Fruit fly (Drosophila melanogaster) whole organism, embryonic: ENCODE results near the gene Tssk.

Source experiments
- Atf6 ChIP-seq: fragments of 200-800 bp; sonication (Bioruptor generic); IDR thresholded peaks from 2 replicates; pipeline ENCODE4 v1.3.6; 2022; ENCODE audit warnings: missing biosample characterization, missing genetic modification characterization
- Bteb2 ChIP-seq: fragments of 200-800 bp; sonication (Bioruptor generic); optimal IDR thresholded peaks from 2 replicates; lab custom pipeline; 2016; ENCODE audit warnings: missing biosample characterization, missing genetic modification characterization
- CG15269 ChIP-seq: fragments of 200-800 bp; sonication (Bioruptor generic); optimal IDR thresholded peaks from 2 replicates; lab custom pipeline; 2018; ENCODE audit warnings: missing biosample characterization, mild to moderate bottlenecking, missing genetic modification characterization, moderate library complexity
- CG17361 ChIP-seq: fragments of 200-800 bp; sonication (Bioruptor generic); IDR thresholded peaks from 3 replicates; pipeline ENCODE4 v1.3.6; 2022; ENCODE audit warnings: missing biosample characterization, missing genetic modification characterization
- CG17385 ChIP-seq: fragments of 200-800 bp; sonication (Bioruptor generic); optimal IDR thresholded peaks from 3 replicates; lab custom pipeline; 2018; ENCODE audit warnings: missing biosample characterization, mild to moderate bottlenecking, missing genetic modification characterization
- CG18011 ChIP-seq: fragments of 200-800 bp; sonication (Bioruptor generic); optimal IDR thresholded peaks from 2 replicates; lab custom pipeline; 2017; ENCODE audit warnings: missing biosample characterization, missing genetic modification characterization, mild to moderate bottlenecking, moderate library complexity, missing genotype
- CG18764 ChIP-seq: fragments of 200-800 bp; sonication (Bioruptor generic); optimal IDR thresholded peaks from 3 replicates; lab custom pipeline; 2016; ENCODE audit warnings: missing biosample characterization, missing genetic modification characterization
- CG2875 ChIP-seq: fragments of 200-800 bp; sonication (Bioruptor generic); optimal IDR thresholded peaks from 2 replicates; lab custom pipeline; 2017; ENCODE audit warnings: missing biosample characterization, mild to moderate bottlenecking, missing genetic modification characterization, missing genetic modification reagents
- CG31388 ChIP-seq: fragments of 200-800 bp; sonication (Bioruptor generic); optimal IDR thresholded peaks from 2 replicates; lab custom pipeline; 2016; ENCODE audit warnings: missing biosample characterization, missing genetic modification characterization
- CG3407 ChIP-seq: fragments of 200-800 bp; sonication (Bioruptor generic); optimal IDR thresholded peaks from 2 replicates; lab custom pipeline; 2018; ENCODE audit warnings: missing biosample characterization, mild to moderate bottlenecking, missing genetic modification characterization
- CG34224 ChIP-seq: fragments of 200-800 bp; sonication (Bioruptor generic); IDR thresholded peaks from 3 replicates; pipeline ENCODE4 v1.3.6; 2022; ENCODE audit warnings: missing biosample characterization, missing genetic modification characterization; ENCODE audit not compliant: partially characterized antibody
- CG34376 ChIP-seq: fragments of 200-800 bp; sonication (Bioruptor generic); optimal IDR thresholded peaks from 2 replicates; lab custom pipeline; 2018; ENCODE audit warnings: missing biosample characterization, mild to moderate bottlenecking, missing genetic modification characterization
- CG3995 ChIP-seq: fragments of 200-800 bp; sonication (Bioruptor generic); optimal IDR thresholded peaks from 3 replicates; lab custom pipeline; 2016; ENCODE audit warnings: missing biosample characterization, missing genetic modification characterization
- CG6175 ChIP-seq: fragments of 200-800 bp; sonication (Bioruptor generic); IDR thresholded peaks from 3 replicates; pipeline ENCODE4 v1.3.6; 2022; ENCODE audit warnings: missing biosample characterization, missing genetic modification characterization
- CG6854 ChIP-seq: fragments of 200-800 bp; sonication (Bioruptor generic); optimal IDR thresholded peaks from 3 replicates; lab custom pipeline; 2017; ENCODE audit warnings: missing biosample characterization, mild to moderate bottlenecking, missing genetic modification characterization
- D19A ChIP-seq: fragments of 200-800 bp; optimal IDR thresholded peaks from 3 replicates; lab custom pipeline; 2019; ENCODE audit warnings: missing biosample characterization, mild to moderate bottlenecking, missing genetic modification characterization, moderate library complexity
- Doc3 ChIP-seq: fragments of 200-800 bp; sonication (Bioruptor generic); IDR thresholded peaks from 3 replicates; pipeline ENCODE4 v1.3.6; 2022; ENCODE audit warnings: missing biosample characterization, missing genetic modification characterization; ENCODE audit not compliant: partially characterized antibody
- GATAe ChIP-seq: fragments of 200-800 bp; sonication (Bioruptor generic); conservative IDR thresholded peaks from 2 replicates; pipeline ENCODE4 v1.3.6; 2022; ENCODE audit warnings: missing biosample characterization, missing genetic modification characterization
- H2.0 ChIP-seq: fragments of 200-800 bp; sonication (Bioruptor generic); IDR thresholded peaks from 2 replicates; pipeline ENCODE4 v1.3.6; 2022; ENCODE audit warnings: missing biosample characterization, missing genetic modification characterization
- Hmr ChIP-seq: fragments of 200-800 bp; sonication (Bioruptor generic); optimal IDR thresholded peaks from 3 replicates; lab custom pipeline; 2017; ENCODE audit warnings: mild to moderate bottlenecking, missing biosample characterization, missing genetic modification reagents, missing genetic modification characterization
- Hmx ChIP-seq: fragments of 200-800 bp; sonication (Bioruptor generic); optimal IDR thresholded peaks from 2 replicates; lab custom pipeline; 2016; ENCODE audit warnings: missing biosample characterization, missing genetic modification characterization
- Hr78 ChIP-seq, 2 experiments: fragments of 200-800 bp in 1 of 2; fragments of >200 bp in 1 of 2; sonication (Bioruptor generic) in 1 of 2; optimal IDR thresholded peaks; 2 replicates each; lab custom pipeline; 2017 to 2019; ENCODE audit warnings: missing biosample characterization in 2 of 2, missing genetic modification characterization in 2 of 2, mild to moderate bottlenecking in 1 of 2, moderate library complexity in 1 of 2
- Mes4 ChIP-seq: fragments of 200-800 bp; sonication (Bioruptor generic); optimal IDR thresholded peaks from 2 replicates; lab custom pipeline; 2016; ENCODE audit warnings: missing biosample characterization, missing genetic modification characterization
- Oaz ChIP-seq: fragments of 200-800 bp; sonication (Bioruptor generic); IDR thresholded peaks from 2 replicates; pipeline ENCODE4 v1.3.6; 2022; ENCODE audit warnings: missing biosample characterization, missing genetic modification characterization
- Rfx ChIP-seq: fragments of 200-800 bp; sonication (Bioruptor generic); IDR thresholded peaks from 2 replicates; pipeline ENCODE4 v1.3.6; 2022; ENCODE audit warnings: missing biosample characterization, missing genetic modification characterization
- Tbp ChIP-seq: fragments of >200 bp; optimal IDR thresholded peaks from 2 replicates; lab custom pipeline; 2018; ENCODE audit warnings: missing biosample characterization, missing genetic modification characterization
- Vsx1 ChIP-seq: fragments of 200-800 bp; sonication (Bioruptor generic); optimal IDR thresholded peaks from 2 replicates; lab custom pipeline; 2017; ENCODE audit warnings: missing biosample characterization, mild to moderate bottlenecking, missing genetic modification characterization, missing genetic modification reagents
- ab ChIP-seq: fragments of 200-800 bp; sonication (Bioruptor generic); optimal IDR thresholded peaks from 2 replicates; lab custom pipeline; 2016; ENCODE audit warnings: missing biosample characterization, missing genetic modification characterization
- az2 ChIP-seq: fragments of 200-800 bp; sonication (Bioruptor generic); optimal IDR thresholded peaks from 3 replicates; lab custom pipeline; 2016; ENCODE audit warnings: missing biosample characterization, missing genetic modification characterization
- cad ChIP-seq: fragments of >200 bp; optimal IDR thresholded peaks from 2 replicates; lab custom pipeline; 2017; ENCODE audit warnings: missing biosample characterization, missing genetic modification characterization
- cato ChIP-seq: fragments of 200-800 bp; sonication (Bioruptor generic); optimal IDR thresholded peaks from 2 replicates; lab custom pipeline; 2016; ENCODE audit warnings: missing biosample characterization, missing genetic modification characterization, borderline replicate concordance
- chm ChIP-seq: fragments of 200-800 bp; sonication (Bioruptor generic); IDR thresholded peaks from 2 replicates; pipeline ENCODE4 v1.3.6; 2022; ENCODE audit warnings: missing biosample characterization, missing genetic modification characterization
- ci ChIP-seq: fragments of 200-800 bp; sonication (Bioruptor generic); IDR thresholded peaks from 3 replicates; pipeline ENCODE4 v1.3.6; 2022; ENCODE audit warnings: missing biosample characterization, missing genetic modification characterization
- da ChIP-seq: fragments of 200-800 bp; sonication (Bioruptor generic); optimal IDR thresholded peaks from 2 replicates; lab custom pipeline; 2016; ENCODE audit warnings: missing biosample characterization, missing genetic modification characterization
- dm ChIP-seq: fragments of 200-800 bp; sonication (Bioruptor generic); optimal IDR thresholded peaks from 3 replicates; lab custom pipeline; 2016; ENCODE audit warnings: missing biosample characterization, missing genetic modification characterization
- ewg ChIP-seq: fragments of 200-800 bp; sonication (Bioruptor generic); optimal IDR thresholded peaks from 3 replicates; lab custom pipeline; 2017; ENCODE audit warnings: mild to moderate bottlenecking, missing biosample characterization, missing genetic modification reagents, missing genetic modification characterization
- exex ChIP-seq: fragments of 200-800 bp; sonication (Bioruptor generic); optimal IDR thresholded peaks from 4 replicates; lab custom pipeline; 2018; ENCODE audit warnings: missing biosample characterization, mild to moderate bottlenecking, missing genetic modification characterization, moderate library complexity
- grau ChIP-seq: fragments of 200-800 bp; optimal IDR thresholded peaks from 3 replicates; lab custom pipeline; 2019; ENCODE audit warnings: missing biosample characterization, mild to moderate bottlenecking, missing genetic modification characterization, moderate library complexity
- her ChIP-seq: fragments of 200-800 bp; sonication (Bioruptor generic); optimal IDR thresholded peaks from 2 replicates; lab custom pipeline; 2016; ENCODE audit warnings: missing biosample characterization, missing genetic modification characterization
- hth ChIP-seq: fragments of >200 bp; optimal IDR thresholded peaks from 2 replicates; lab custom pipeline; 2017; ENCODE audit warnings: inconsistent platforms
- kay ChIP-seq: fragments of 200-800 bp; sonication (Bioruptor generic); optimal IDR thresholded peaks from 2 replicates; lab custom pipeline; 2016; ENCODE audit warnings: missing biosample characterization, missing genetic modification characterization
- kni ChIP-seq: fragments of 200-800 bp; sonication (Bioruptor generic); optimal IDR thresholded peaks from 3 replicates; lab custom pipeline; 2017; ENCODE audit warnings: mild to moderate bottlenecking, missing biosample characterization, missing genetic modification reagents, missing genetic modification characterization
- lmd ChIP-seq: fragments of 200-800 bp; sonication (Bioruptor generic); IDR thresholded peaks from 2 replicates; pipeline ENCODE4 v1.3.6; 2022; ENCODE audit warnings: missing biosample characterization, missing genetic modification characterization
- nom ChIP-seq: fragments of 200-800 bp; sonication (Bioruptor generic); optimal IDR thresholded peaks from 2 replicates; lab custom pipeline; 2017; ENCODE audit warnings: missing biosample characterization, missing genetic modification characterization, mild to moderate bottlenecking, moderate library complexity, missing genetic modification reagents
- onecut ChIP-seq: fragments of 200-800 bp; sonication (Bioruptor generic); IDR thresholded peaks from 2 replicates; pipeline ENCODE4 v1.3.6; 2022; ENCODE audit warnings: missing biosample characterization, missing genetic modification characterization
- schlank ChIP-seq: fragments of 200-800 bp; sonication (Bioruptor generic); optimal IDR thresholded peaks from 2 replicates; lab custom pipeline; 2018; ENCODE audit warnings: missing biosample characterization, mild to moderate bottlenecking, missing genetic modification characterization
- slbo ChIP-seq: fragments of 200-800 bp; sonication (Bioruptor generic); IDR thresholded peaks from 2 replicates; pipeline ENCODE4 v1.3.6; 2022; ENCODE audit warnings: missing biosample characterization, missing genetic modification characterization
- stc ChIP-seq: fragments of 200-800 bp; sonication (Bioruptor generic); IDR thresholded peaks from 2 replicates; pipeline ENCODE4 v1.3.6; 2022; ENCODE audit warnings: missing biosample characterization, missing genetic modification characterization
- tgo ChIP-seq: fragments of 200-800 bp; sonication (Bioruptor generic); IDR thresholded peaks from 3 replicates; pipeline ENCODE4 v1.3.6; 2022; ENCODE audit warnings: missing biosample characterization, missing genetic modification characterization
- zf30C ChIP-seq: fragments of 200-800 bp; sonication (Bioruptor generic); optimal IDR thresholded peaks from 3 replicates; lab custom pipeline; 2018; ENCODE audit warnings: missing biosample characterization, mild to moderate bottlenecking, missing genetic modification characterization

Gene Tssk

DNA sequence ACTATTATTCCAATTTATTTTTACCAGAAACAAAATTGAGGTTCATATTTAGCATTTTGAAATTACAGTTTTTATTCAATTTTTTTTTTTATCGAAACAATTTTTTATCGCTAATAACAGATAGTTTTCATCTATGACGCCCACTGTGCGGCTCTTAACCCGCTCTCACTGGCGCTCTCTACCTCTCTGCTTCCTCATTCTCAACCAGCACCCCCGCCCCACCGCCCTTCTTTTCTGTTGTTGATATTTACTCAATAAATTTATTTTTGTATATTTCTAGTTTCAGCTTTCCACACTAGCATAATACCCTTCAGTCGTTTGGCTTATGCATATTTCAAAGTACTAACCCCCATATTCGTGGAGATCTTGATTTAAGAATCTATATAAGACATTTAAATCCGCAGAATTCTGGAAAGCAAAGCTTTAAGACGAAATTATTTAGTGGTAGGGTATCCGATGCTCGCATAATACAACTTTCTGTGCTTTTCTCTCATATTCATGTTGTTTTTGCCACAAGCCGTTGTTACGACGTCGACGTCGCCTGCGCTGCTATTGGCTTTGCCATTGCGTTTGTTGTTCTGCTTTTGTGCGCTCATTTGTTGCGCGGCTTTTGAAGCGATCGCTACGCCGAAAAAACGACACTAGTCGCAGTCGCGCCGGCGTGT, 14.5 kb upstream of the Tssk start (continued):
- no peak; the same call in none of the 3 replicates for TF ChIP-seq CG34224
- TF ChIP-seq kay (GFP tag; lab: Kevin White, UChicago) = peak; percentile 95
- TF ChIP-seq CG6854 = peak; percentile 93
- no peak; the same call in none of the 2 replicates for TF ChIP-seq chm
- TF ChIP-seq CG3995 (GFP tag; lab: Kevin White, UChicago) = peak; percentile 67
- TF ChIP-seq CG6175 (GFP tag; lab: Robert Waterston, UW) = peak; percentile 94
- TF ChIP-seq CG3407 (GFP tag; lab: Kevin White, UChicago) = peak; percentile 98
- peak; percentile 89 for TF ChIP-seq stc (GFP tag; lab: Robert Waterston, UW)
- no peak for TF ChIP-seq Doc3
- TF ChIP-seq CG18764 (GFP tag; lab: Kevin White, UChicago) = peak; percentile 94
- TF ChIP-seq Hr78 (GFP tag; optimal IDR thresholded peaks at IDR 0.05; lab: Kevin White, UChicago) = peak in 1 of 2 experiments; percentile 88
- TF ChIP-seq D19A (tag; lab: Kevin White, UChicago) = peak; percentile 100
- TF ChIP-seq onecut = peak; percentile 91
- peak; percentile 88 for TF ChIP-seq dm (GFP tag; lab: Kevin White, UChicago)
- TF ChIP-seq schlank (tag; lab: Kevin White, UChicago) = peak; percentile 87
- peak; percentile 95 for TF ChIP-seq ci (GFP tag; lab: Robert Waterston, UW)
- peak; percentile 95 for TF ChIP-seq slbo (GFP tag; lab: Robert Waterston, UW)
- TF ChIP-seq tgo = peak; percentile 96
- TF ChIP-seq nom (GFP tag; lab: Kevin White, UChicago) = peak; percentile 73
- peak; percentile 85 for TF ChIP-seq CG18011 (GFP tag; lab: Kevin White, UChicago)
- peak; percentile 96 for TF ChIP-seq Atf6 (GFP tag; lab: Robert Waterston, UW)
- TF ChIP-seq Bteb2 (GFP tag; lab: Kevin White, UChicago) = peak; percentile 96
- peak; percentile 98 for TF ChIP-seq CG2875 (GFP tag; lab: Kevin White, UChicago)
- peak; percentile 86 for TF ChIP-seq da
- TF ChIP-seq CG17361 (GFP tag; lab: Robert Waterston, UW) = peak; percentile 98
- TF ChIP-seq Tbp = no peak
- TF ChIP-seq grau (tag; lab: Kevin White, UChicago) = peak; percentile 96
- no peak for TF ChIP-seq cad
- TF ChIP-seq az2 (GFP tag; lab: Kevin White, UChicago) = peak; percentile 97
- peak; percentile 97 for TF ChIP-seq cato (GFP tag; lab: Kevin White, UChicago)
- TF ChIP-seq GATAe (GFP tag; lab: Robert Waterston, UW) = peak; percentile 84
- peak; percentile 96 for TF ChIP-seq ewg (GFP tag; lab: Kevin White, UChicago)
- no peak for TF ChIP-seq hth
- peak; percentile 88 for TF ChIP-seq H2.0
- TF ChIP-seq ab = peak; percentile 90
- TF ChIP-seq Hmx (GFP tag; lab: Kevin White, UChicago) = peak; percentile 85
- peak; percentile 72 for TF ChIP-seq exex (tag; lab: Kevin White, UChicago)
- TF ChIP-seq Hmr (GFP tag; lab: Kevin White, UChicago) = peak; percentile 97
- TF ChIP-seq CG17385 (GFP tag; lab: Kevin White, UChicago) = peak; percentile 94
- peak; percentile 96 for TF ChIP-seq lmd
- TF ChIP-seq CG34376 = peak; percentile 91
- TF ChIP-seq Vsx1 (GFP tag; lab: Kevin White, UChicago) = peak; percentile 95
- peak; percentile 97 for TF ChIP-seq Rfx
- peak; percentile 81 for TF ChIP-seq Oaz (GFP tag; lab: Robert Waterston, UW)
- TF ChIP-seq CG15269 = peak; percentile 96
- TF ChIP-seq Mes4 = peak; percentile 95
- peak; percentile 91 for TF ChIP-seq CG31388 (GFP tag; lab: Kevin White, UChicago)
- TF ChIP-seq her (GFP tag; lab: Kevin White, UChicago) = peak; percentile 93
- no peak for TF ChIP-seq zf30C (GFP tag; lab: Kevin White, UChicago)
- peak; percentile 98 for TF ChIP-seq kni
